Fruit fly (Drosophila melanogaster) whole organism, prepupa: ENCODE data around the gene CG4887.

Source experiments
- Blimp-1 ChIP-seq: fragments of 200-800 bp; sonication (Bioruptor generic); optimal IDR thresholded peaks from 3 replicates; lab custom pipeline; 2017; ENCODE audit warnings: missing biosample characterization, missing genetic modification characterization, mild to moderate bottlenecking, moderate library complexity, missing genetic modification reagents
- CG10669 ChIP-seq: fragments of 200-800 bp; sonication (Bioruptor generic); optimal IDR thresholded peaks from 3 replicates; lab custom pipeline; 2018; ENCODE audit warnings: missing biosample characterization, mild to moderate bottlenecking, missing genetic modification characterization, moderate library complexity
- CG11294 ChIP-seq: fragments of 200-800 bp; sonication (Bioruptor generic); IDR thresholded peaks from 2 replicates; pipeline ENCODE4 v1.3.6; 2022; ENCODE audit warnings: missing biosample characterization, missing genetic modification characterization
- Eip78C ChIP-seq: fragments of 200-800 bp; sonication (Bioruptor generic); peaks from one replicate; lab custom pipeline; 2016; ENCODE audit warnings: missing biosample characterization, missing genetic modification characterization
- Hr39 ChIP-seq: fragments of 200-800 bp; sonication (Bioruptor generic); optimal IDR thresholded peaks from 2 replicates; lab custom pipeline; 2016; ENCODE audit warnings: missing biosample characterization, missing genetic modification characterization
- Sox102F ChIP-seq: fragments of 200-800 bp; sonication (Bioruptor generic); optimal IDR thresholded peaks from 2 replicates; lab custom pipeline; 2016; ENCODE audit warnings: missing biosample characterization, mild to moderate bottlenecking, missing genetic modification characterization
- dsx ChIP-seq: fragments of 200-800 bp; optimal IDR thresholded peaks from 3 replicates; lab custom pipeline; 2019; ENCODE audit warnings: missing biosample characterization, mild to moderate bottlenecking, missing genetic modification characterization, moderate library complexity; ENCODE audit not compliant: poor library complexity, severe bottlenecking
- fkh ChIP-seq: fragments of 200-800 bp; sonication (Bioruptor generic); optimal IDR thresholded peaks from 3 replicates; lab custom pipeline; 2017; ENCODE audit warnings: missing biosample characterization, mild to moderate bottlenecking, missing genetic modification characterization, moderate library complexity
- salr ChIP-seq, 2 experiments: fragments of 200-800 bp; sonication (Bioruptor generic); optimal IDR thresholded peaks; 3 replicates each; lab custom pipeline; 2016 to 2018; ENCODE audit warnings: missing biosample characterization in 2 of 2, missing genetic modification characterization in 2 of 2, mild to moderate bottlenecking in 1 of 2

- TF ChIP-seq CG11294 (GFP tag; lab: Robert Waterston, UW) (no peak), dsx (GFP tag; lab: Kevin White, UChicago) (no peak), CG10669 (GFP tag; lab: Kevin White, UChicago) (no peak), Hr39 (GFP tag; lab: Kevin White, UChicago) (no peak), Blimp-1 (GFP tag; lab: Kevin White, UChicago) (no peak), Sox102F (no peak), salr (GFP tag; optimal IDR thresholded peaks at IDR 0.05; lab: Kevin White, UChicago) (no peak), Eip78C (no peak), fkh (GFP tag; lab: Kevin White, UChicago) (no peak)
Observed at dm6 chr2L:1211528-1211927, 38.7 kb downstream of the CG4887 start.
